Fruit fly (Drosophila melanogaster) Kc167 (cell line): ENCODE results near the gene milt.

ENCODE experiments used
- Myc ChIP-seq: fragments of >200 bp; optimal IDR thresholded peaks from 2 replicates; lab custom pipeline; 2017; ENCODE audit warnings: missing external identifiers
- Sin3A ChIP-seq: fragments of >200 bp; optimal IDR thresholded peaks from 2 replicates; lab custom pipeline; 2018; ENCODE audit warnings: missing external identifiers
- h ChIP-seq: fragments of >200 bp; optimal IDR thresholded peaks from 3 replicates; lab custom pipeline; 2018; ENCODE audit warnings: missing external identifiers
- psq ChIP-seq: fragments of >200 bp; optimal IDR thresholded peaks from 2 replicates; lab custom pipeline; 2017; ENCODE audit warnings: missing external identifiers
- ttk ChIP-seq: sonication (Bioruptor generic); optimal IDR thresholded peaks from 2 replicates; lab custom pipeline; 2017; ENCODE audit warnings: missing external identifiers

- no peak for TF ChIP-seq Sin3A (lab: Kevin White, UChicago)
- TF ChIP-seq h (lab: Kevin White, UChicago): no peak
- no peak for TF ChIP-seq psq (lab: Kevin White, UChicago)
- no peak for TF ChIP-seq Myc (lab: Kevin White, UChicago)
- TF ChIP-seq ttk (lab: Kevin White, UChicago): no peak
These were observed 39.2 kb downstream of the milt start for dm6 chr2L:7076804-7077203.
